Fruit fly (Drosophila melanogaster) whole organism, wandering third instar larva: ENCODE data around the gene crol.

ENCODE experiments used
- dsf ChIP-seq: sonication (Bioruptor generic); optimal IDR thresholded peaks from 2 replicates; lab custom pipeline; 2016; ENCODE audit warnings: missing biosample characterization, missing genetic modification characterization, borderline replicate concordance
- h ChIP-seq: fragments of 200-800 bp; sonication (Bioruptor generic); optimal IDR thresholded peaks from 3 replicates; lab custom pipeline; 2016; ENCODE audit warnings: missing biosample characterization, mild to moderate bottlenecking, missing genetic modification characterization
- psq ChIP-seq: fragments of 200-800 bp; sonication (Bioruptor generic); optimal IDR thresholded peaks from 3 replicates; lab custom pipeline; 2017; ENCODE audit warnings: missing biosample characterization, mild to moderate bottlenecking, missing genetic modification characterization, moderate library complexity
- rgr ChIP-seq: fragments of 200-800 bp; sonication (Bioruptor generic); optimal IDR thresholded peaks from 3 replicates; lab custom pipeline; 2016; ENCODE audit warnings: missing biosample characterization, mild to moderate bottlenecking, missing genetic modification characterization
- usp ChIP-seq: fragments of >200 bp; optimal IDR thresholded peaks from 2 replicates; lab custom pipeline; 2017; ENCODE audit warnings: missing biosample characterization, missing genetic modification characterization

DNA sequence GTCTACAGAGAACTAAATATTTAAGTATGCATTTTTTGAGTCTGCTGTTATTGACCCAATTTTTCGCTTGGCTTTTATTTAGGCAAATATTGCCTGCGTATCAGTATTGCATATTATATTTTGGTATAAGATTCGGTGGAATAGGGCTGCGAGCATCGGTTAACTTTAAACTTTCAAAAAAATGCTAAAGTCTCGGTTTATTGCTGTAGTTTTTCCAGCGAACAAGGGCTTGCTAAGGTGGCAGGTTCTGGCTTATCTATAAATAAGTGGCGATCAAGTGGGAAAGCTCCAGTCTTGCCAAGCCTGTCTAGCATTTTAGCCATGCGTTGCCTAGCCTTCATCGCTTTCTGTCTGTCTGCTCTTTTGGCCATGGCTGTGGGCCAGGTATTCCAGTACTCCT is 31.2 kb upstream of the crol start, which contains the start of gene CG31704:
- TF ChIP-seq psq (no peak), usp (GFP tag; lab: Kevin White, UChicago) (no peak), dsf (GFP tag; lab: Kevin White, UChicago) (no peak), rgr (GFP tag; lab: Kevin White, UChicago) (no peak), h (GFP tag; lab: Kevin White, UChicago) (no peak)
